Fruit fly (Drosophila melanogaster) whole organism, embryonic: ENCODE measurements around the gene CG34290.

Source experiments
- Aef1 ChIP-seq: fragments of 200-800 bp; sonication (Bioruptor generic); IDR thresholded peaks from 3 replicates; pipeline ENCODE4 v1.3.6; 2022; ENCODE audit warnings: missing biosample characterization, missing genetic modification characterization
- BtbVII ChIP-seq: fragments of 200-800 bp; sonication (Bioruptor generic); optimal IDR thresholded peaks from 3 replicates; lab custom pipeline; 2017; ENCODE audit warnings: missing biosample characterization, mild to moderate bottlenecking, missing genetic modification characterization
- CG10147 ChIP-seq: fragments of 200-800 bp; sonication (Bioruptor generic); optimal IDR thresholded peaks from 2 replicates; lab custom pipeline; 2019; ENCODE audit warnings: missing biosample characterization, mild to moderate bottlenecking, missing genetic modification characterization, moderate library complexity
- CG12236 ChIP-seq: fragments of 200-800 bp; sonication (Bioruptor generic); optimal IDR thresholded peaks from 2 replicates; lab custom pipeline; 2016; ENCODE audit warnings: missing biosample characterization, missing genetic modification characterization
- CG13424 ChIP-seq: fragments of 200-800 bp; sonication (Bioruptor generic); optimal IDR thresholded peaks from 2 replicates; lab custom pipeline; 2019; ENCODE audit warnings: missing biosample characterization, mild to moderate bottlenecking, missing genetic modification characterization, moderate library complexity
- CG13624 ChIP-seq: fragments of 200-800 bp; sonication (Bioruptor generic); optimal IDR thresholded peaks from 2 replicates; lab custom pipeline; 2016; ENCODE audit warnings: missing biosample characterization, missing genetic modification characterization
- CG16815 ChIP-seq: fragments of 200-800 bp; sonication (Bioruptor generic); optimal IDR thresholded peaks from 3 replicates; lab custom pipeline; 2017; ENCODE audit warnings: missing biosample characterization, mild to moderate bottlenecking, missing genetic modification characterization
- CG18262 ChIP-seq: fragments of 200-800 bp; optimal IDR thresholded peaks from 3 replicates; lab custom pipeline; 2019; ENCODE audit warnings: missing biosample characterization, mild to moderate bottlenecking, missing genetic modification characterization, moderate library complexity
- CG2678 ChIP-seq: fragments of 200-800 bp; sonication (Bioruptor generic); optimal IDR thresholded peaks from 3 replicates; lab custom pipeline; 2019; ENCODE audit warnings: missing biosample characterization, mild to moderate bottlenecking, missing genetic modification characterization, moderate library complexity
- CG3407 ChIP-seq: fragments of 200-800 bp; sonication (Bioruptor generic); optimal IDR thresholded peaks from 2 replicates; lab custom pipeline; 2018; ENCODE audit warnings: missing biosample characterization, mild to moderate bottlenecking, missing genetic modification characterization
- CG4730 ChIP-seq: fragments of 200-800 bp; sonication (Bioruptor generic); IDR thresholded peaks from 2 replicates; pipeline ENCODE4 v1.3.6; 2022; ENCODE audit warnings: missing biosample characterization, missing genetic modification characterization
- CG4820 ChIP-seq: fragments of 200-800 bp; sonication (Bioruptor generic); optimal IDR thresholded peaks from 3 replicates; lab custom pipeline; 2016; ENCODE audit warnings: missing biosample characterization, missing genetic modification characterization
- CG7271 ChIP-seq: fragments of 200-800 bp; sonication (Bioruptor generic); optimal IDR thresholded peaks from 2 replicates; lab custom pipeline; 2018; ENCODE audit warnings: missing biosample characterization, mild to moderate bottlenecking, missing genetic modification characterization, moderate library complexity
- CG7745 ChIP-seq: fragments of 200-800 bp; sonication (Bioruptor generic); optimal IDR thresholded peaks from 2 replicates; lab custom pipeline; 2018; ENCODE audit warnings: missing biosample characterization, mild to moderate bottlenecking, missing genetic modification characterization, moderate library complexity
- CG8924 ChIP-seq: fragments of 200-800 bp; optimal IDR thresholded peaks from 3 replicates; lab custom pipeline; 2019; ENCODE audit warnings: missing biosample characterization, mild to moderate bottlenecking, missing genetic modification characterization, moderate library complexity
- CG9817 ChIP-seq: fragments of 200-800 bp; sonication (Bioruptor generic); optimal IDR thresholded peaks from 2 replicates; lab custom pipeline; 2018; ENCODE audit warnings: missing biosample characterization, mild to moderate bottlenecking, missing genetic modification characterization, moderate library complexity
- CG9932 ChIP-seq: fragments of 200-800 bp; sonication (Bioruptor generic); IDR thresholded peaks from 2 replicates; pipeline ENCODE4 v1.3.6; 2022; ENCODE audit warnings: missing biosample characterization, missing genetic modification characterization
- CkIIα-i1 ChIP-seq: fragments of 200-800 bp; sonication (Bioruptor generic); IDR thresholded peaks from 2 replicates; pipeline ENCODE4 v1.3.6; 2022; ENCODE audit warnings: missing biosample characterization, missing genetic modification characterization
- Dek ChIP-seq: fragments of 200-800 bp; sonication (Bioruptor generic); optimal IDR thresholded peaks from 3 replicates; lab custom pipeline; 2019; ENCODE audit warnings: missing biosample characterization, mild to moderate bottlenecking, missing genetic modification characterization, moderate library complexity
- Ets65A ChIP-seq: fragments of 200-800 bp; sonication (Bioruptor generic); peaks from one replicate; lab custom pipeline; 2016; ENCODE audit warnings: missing biosample characterization, missing genetic modification characterization
- Gug ChIP-seq: fragments of 200-800 bp; sonication (Bioruptor generic); IDR thresholded peaks from 4 replicates; pipeline ENCODE4 v1.3.6; 2022; ENCODE audit warnings: missing biosample characterization, missing genetic modification characterization
- HmgD ChIP-seq: fragments of 200-800 bp; sonication (Bioruptor generic); optimal IDR thresholded peaks from 3 replicates; lab custom pipeline; 2016; ENCODE audit warnings: missing biosample characterization, missing genetic modification characterization
- Hmr ChIP-seq: fragments of 200-800 bp; sonication (Bioruptor generic); optimal IDR thresholded peaks from 3 replicates; lab custom pipeline; 2017; ENCODE audit warnings: mild to moderate bottlenecking, missing biosample characterization, missing genetic modification reagents, missing genetic modification characterization
- Lpt ChIP-seq: fragments of >200 bp; optimal IDR thresholded peaks from 2 replicates; lab custom pipeline; 2018; ENCODE audit warnings: missing biosample characterization, missing genetic modification characterization
- MBD-R2 ChIP-seq: fragments of 200-800 bp; sonication (Bioruptor generic); IDR thresholded peaks from 2 replicates; pipeline ENCODE4 v1.3.6; 2022; ENCODE audit warnings: missing biosample characterization, missing genetic modification characterization
- MESR4 ChIP-seq: fragments of 200-800 bp; sonication (Bioruptor generic); optimal IDR thresholded peaks from 2 replicates; lab custom pipeline; 2018; ENCODE audit warnings: missing biosample characterization, mild to moderate bottlenecking, missing genetic modification characterization, moderate library complexity
- Med ChIP-seq: fragments of 200-800 bp; sonication (Bioruptor generic); peaks from one replicate; lab custom pipeline; 2016; ENCODE audit warnings: missing biosample characterization, missing genetic modification characterization, mild to moderate bottlenecking, inconsistent platforms, moderate library complexity
- Meics ChIP-seq: fragments of 200-800 bp; sonication (Bioruptor generic); optimal IDR thresholded peaks from 2 replicates; lab custom pipeline; 2017; ENCODE audit warnings: missing biosample characterization, mild to moderate bottlenecking, missing genetic modification characterization
- Sry-δ ChIP-seq: fragments of 200-800 bp; sonication (Bioruptor generic); optimal IDR thresholded peaks from 2 replicates; lab custom pipeline; 2016; ENCODE audit warnings: missing biosample characterization, missing genetic modification characterization
- Xrp1 ChIP-seq: fragments of 200-800 bp; sonication (Bioruptor generic); IDR thresholded peaks from 2 replicates; pipeline ENCODE4 v1.3.6; 2022; ENCODE audit warnings: missing biosample characterization, missing genetic modification characterization
- ab ChIP-seq: fragments of 200-800 bp; sonication (Bioruptor generic); optimal IDR thresholded peaks from 2 replicates; lab custom pipeline; 2016; ENCODE audit warnings: missing biosample characterization, missing genetic modification characterization
- br ChIP-seq: fragments of >200 bp; optimal IDR thresholded peaks from 2 replicates; lab custom pipeline; 2017
- crp ChIP-seq, 2 experiments: fragments of 200-800 bp; sonication (Bioruptor generic); optimal IDR thresholded peaks; 2 replicates in 1 of 2; 3 replicates in 1 of 2; lab custom pipeline; 2017; ENCODE audit warnings: missing biosample characterization in 2 of 2, missing genetic modification characterization in 2 of 2, mild to moderate bottlenecking in 1 of 2, moderate library complexity in 1 of 2
- da ChIP-seq: fragments of 200-800 bp; sonication (Bioruptor generic); optimal IDR thresholded peaks from 2 replicates; lab custom pipeline; 2016; ENCODE audit warnings: missing biosample characterization, missing genetic modification characterization
- ems ChIP-seq: fragments of 200-800 bp; sonication (Bioruptor generic); optimal IDR thresholded peaks from 3 replicates; lab custom pipeline; 2016; ENCODE audit warnings: missing biosample characterization, missing genetic modification characterization
- gcm2 ChIP-seq: fragments of 200-800 bp; sonication (Bioruptor generic); optimal IDR thresholded peaks from 2 replicates; lab custom pipeline; 2016; ENCODE audit warnings: missing biosample characterization, missing genetic modification characterization
- gem ChIP-seq: fragments of 200-800 bp; sonication (Bioruptor generic); optimal IDR thresholded peaks from 2 replicates; lab custom pipeline; 2019; ENCODE audit warnings: missing biosample characterization, mild to moderate bottlenecking, missing genetic modification characterization, moderate library complexity
- hbn ChIP-seq: fragments of 200-800 bp; sonication (Bioruptor generic); IDR thresholded peaks from 2 replicates; pipeline ENCODE4 v1.3.6; 2022; ENCODE audit warnings: missing biosample characterization, missing genetic modification characterization; ENCODE audit not compliant: partially characterized antibody
- nom ChIP-seq: fragments of 200-800 bp; sonication (Bioruptor generic); optimal IDR thresholded peaks from 2 replicates; lab custom pipeline; 2017; ENCODE audit warnings: missing biosample characterization, missing genetic modification characterization, mild to moderate bottlenecking, moderate library complexity, missing genetic modification reagents
- ranshi ChIP-seq: fragments of 200-800 bp; sonication (Bioruptor generic); IDR thresholded peaks from 2 replicates; pipeline ENCODE4 v1.3.6; 2022; ENCODE audit warnings: missing biosample characterization, missing genetic modification characterization
- sc ChIP-seq, 3 experiments: fragments of >200 bp in 2 of 3; fragments of 200-800 bp in 1 of 3; sonication (Bioruptor generic) in 1 of 3; optimal IDR thresholded peaks; 2 replicates in 2 of 3; 3 replicates in 1 of 3; lab custom pipeline; 2017; ENCODE audit warnings: mild to moderate bottlenecking in 1 of 3, missing biosample characterization in 1 of 3, missing genetic modification characterization in 1 of 3, missing genetic modification reagents in 1 of 3
- sima ChIP-seq: fragments of 200-800 bp; sonication (Bioruptor generic); optimal IDR thresholded peaks from 2 replicates; lab custom pipeline; 2016; ENCODE audit warnings: missing biosample characterization, missing genetic modification characterization
- tin ChIP-seq: fragments of 200-800 bp; sonication (Bioruptor generic); optimal IDR thresholded peaks from 3 replicates; lab custom pipeline; 2016; ENCODE audit warnings: missing biosample characterization, missing genetic modification characterization
- wdn ChIP-seq: fragments of 200-800 bp; sonication (Bioruptor generic); IDR thresholded peaks from 2 replicates; pipeline ENCODE4 v1.3.6; 2022; ENCODE audit warnings: missing biosample characterization, missing genetic modification characterization
- wek ChIP-seq: fragments of 200-800 bp; sonication (Bioruptor generic); optimal IDR thresholded peaks from 3 replicates; lab custom pipeline; 2018; ENCODE audit warnings: missing biosample characterization, mild to moderate bottlenecking, missing genetic modification characterization, moderate library complexity
- zfh2 ChIP-seq: fragments of 200-800 bp; sonication (Bioruptor generic); optimal IDR thresholded peaks from 2 replicates; lab custom pipeline; 2016; ENCODE audit warnings: missing biosample characterization, missing genetic modification characterization

The CG34290 gene

DNA sequence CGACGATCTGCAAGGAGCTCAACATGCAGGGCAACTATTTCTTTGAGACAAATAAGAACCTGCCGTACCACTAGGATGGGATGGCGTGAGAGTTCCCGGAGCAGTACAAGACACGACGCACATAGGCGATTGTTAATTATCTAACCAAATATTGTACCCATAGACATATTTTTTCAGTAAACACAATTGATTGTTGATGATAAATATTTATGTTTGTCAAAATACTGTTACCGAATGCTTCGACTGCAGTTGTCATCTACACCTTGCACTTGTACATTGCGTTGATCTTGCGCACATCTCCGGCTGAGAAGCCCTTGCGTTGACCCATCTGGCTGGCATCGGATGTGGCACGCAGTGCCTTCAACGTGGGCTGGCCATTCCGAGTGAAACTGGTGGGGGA, 3.6 kb upstream of the CG34290 start (continued):
- TF ChIP-seq BtbVII (GFP tag; lab: Kevin White, UChicago) (no peak), CG3407 (GFP tag; lab: Kevin White, UChicago) (peak; percentile 57), CG13624 (GFP tag; lab: Kevin White, UChicago) (no peak), gcm2 (no peak), MESR4 (no peak), CG4820 (GFP tag; lab: Kevin White, UChicago) (no peak), sc (optimal IDR thresholded peaks at IDR 0.05; lab: Kevin White, UChicago) (no peak), sc (GFP tag; optimal IDR thresholded peaks at IDR 0.05; lab: Kevin White, UChicago) (peak; percentile 10), CG13424 (tag; lab: Kevin White, UChicago) (peak; percentile 28), Hmr (GFP tag; lab: Kevin White, UChicago) (no peak), CG9817 (tag; lab: Kevin White, UChicago) (no peak), CkIIα-i1 (GFP tag; lab: Robert Waterston, UW) (no peak), ab (GFP tag; lab: Kevin White, UChicago) (no peak), ems (no peak), Aef1 (GFP tag; lab: Robert Waterston, UW) (no peak), CG7271 (peak; percentile 34), sima (no peak), ranshi (GFP tag; lab: Robert Waterston, UW) (no peak), zfh2 (no peak), CG4730 (GFP tag; lab: Robert Waterston, UW) (no peak), tin (no peak), Meics (GFP tag; lab: Kevin White, UChicago) (no peak), CG12236 (GFP tag; lab: Kevin White, UChicago) (no peak), HmgD (GFP tag; lab: Kevin White, UChicago) (no peak), CG16815 (GFP tag; lab: Kevin White, UChicago) (no peak), da (no peak), CG10147 (GFP tag; lab: Kevin White, UChicago) (no peak), CG2678 (peak; percentile 60), wek (peak; percentile 61), wdn (GFP tag; lab: Robert Waterston, UW) (no peak), crp (GFP tag; optimal IDR thresholded peaks at IDR 0.05; lab: Kevin White, UChicago) (no peak), Xrp1 (GFP tag; lab: Robert Waterston, UW) (peak; percentile 38; the same call in 1 of the 2 replicates), Gug (GFP tag; lab: Robert Waterston, UW) (no peak), MBD-R2 (GFP tag; lab: Robert Waterston, UW) (no peak), CG8924 (tag; lab: Kevin White, UChicago) (peak; percentile 22), Dek (tag; lab: Kevin White, UChicago) (no peak), gem (tag; lab: Kevin White, UChicago) (peak; percentile 38), CG9932 (GFP tag; lab: Robert Waterston, UW) (no peak), Med (no peak)

- TF ChIP-seq Sry-δ (GFP tag; lab: Kevin White, UChicago) (no peak), Lpt (GFP tag; lab: Kevin White, UChicago) (no peak), Ets65A (GFP tag; lab: Kevin White, UChicago) (peak; percentile 68), CG18262 (no peak), nom (GFP tag; lab: Kevin White, UChicago) (peak; percentile 38), CG7745 (tag; lab: Kevin White, UChicago) (no peak), hbn (GFP tag; lab: Robert Waterston, UW) (no peak), br (lab: Kevin White, UChicago) (no peak)
- TF ChIP-seq, all 482 proteins: peak for 2
Measured at dm6 chr3R:24287157-24287556, 2.5 kb downstream of the CG34290 start.
